Fruit fly (Drosophila melanogaster) whole organism, adult: Measurements from ENCODE around the gene mRpS26.
A peak's percentile ranks its signal among the peaks of the same experiment; 100 is the strongest.

Experiments
- CG11617 ChIP-seq: fragments of 200-800 bp; sonication (Bioruptor generic); optimal IDR thresholded peaks from 2 replicates; lab custom pipeline; 2017; ENCODE audit warnings: mild to moderate bottlenecking, missing biosample characterization, missing genetic modification reagents, missing genetic modification characterization
- CG12768 ChIP-seq: fragments of 200-800 bp; sonication (Bioruptor generic); optimal IDR thresholded peaks from 2 replicates; lab custom pipeline; 2017; ENCODE audit warnings: missing biosample characterization, missing genetic modification characterization, mild to moderate bottlenecking, moderate library complexity, missing genetic modification reagents
- CG14711 ChIP-seq: fragments of 200-800 bp; sonication (Bioruptor generic); optimal IDR thresholded peaks from 2 replicates; lab custom pipeline; 2018; ENCODE audit warnings: missing biosample characterization, mild to moderate bottlenecking, missing genetic modification characterization, moderate library complexity
- CG1620 ChIP-seq: fragments of 200-800 bp; sonication (Bioruptor generic); optimal IDR thresholded peaks from 2 replicates; lab custom pipeline; 2016; ENCODE audit warnings: missing biosample characterization, missing genetic modification characterization
- CG33017 ChIP-seq: fragments of 200-800 bp; sonication (Bioruptor generic); optimal IDR thresholded peaks from 2 replicates; lab custom pipeline; 2018; ENCODE audit warnings: missing biosample characterization, mild to moderate bottlenecking, missing genetic modification characterization, moderate library complexity
- CG5204 ChIP-seq: fragments of 200-800 bp; sonication (Bioruptor generic); optimal IDR thresholded peaks from 2 replicates; lab custom pipeline; 2016; ENCODE audit warnings: missing biosample characterization, missing genetic modification characterization
- CG7045 ChIP-seq: fragments of 200-800 bp; sonication (Bioruptor generic); optimal IDR thresholded peaks from 2 replicates; lab custom pipeline; 2017; ENCODE audit warnings: missing biosample characterization, mild to moderate bottlenecking, missing genetic modification characterization
- CG7101 ChIP-seq: fragments of 200-800 bp; sonication (Bioruptor generic); optimal IDR thresholded peaks from 2 replicates; lab custom pipeline; 2018; ENCODE audit warnings: missing biosample characterization, mild to moderate bottlenecking, missing genetic modification characterization, moderate library complexity
- Clk ChIP-seq: fragments of 200-800 bp; sonication (Bioruptor generic); optimal IDR thresholded peaks from 2 replicates; lab custom pipeline; 2017; ENCODE audit warnings: missing biosample characterization, missing genetic modification characterization
- Crg-1 ChIP-seq: fragments of 200-800 bp; sonication (Bioruptor generic); optimal IDR thresholded peaks from 2 replicates; lab custom pipeline; 2016; ENCODE audit warnings: missing biosample characterization, missing genetic modification characterization
- Hr96 ChIP-seq: fragments of 200-800 bp; sonication (Bioruptor generic); optimal IDR thresholded peaks from 2 replicates; lab custom pipeline; 2016; ENCODE audit warnings: missing biosample characterization, missing genetic modification characterization
- Mnt ChIP-seq: fragments of 200-800 bp; sonication (Bioruptor generic); optimal IDR thresholded peaks from 2 replicates; lab custom pipeline; 2016; ENCODE audit warnings: missing biosample characterization, mild to moderate bottlenecking, missing genetic modification characterization
- bab1 ChIP-seq: fragments of 200-800 bp; sonication (Bioruptor generic); optimal IDR thresholded peaks from 3 replicates; lab custom pipeline; 2019; ENCODE audit warnings: missing biosample characterization, mild to moderate bottlenecking, missing genetic modification characterization, moderate library complexity
- cic ChIP-seq: fragments of 200-800 bp; sonication (Bioruptor generic); optimal IDR thresholded peaks from 2 replicates; lab custom pipeline; 2017; ENCODE audit warnings: missing biosample characterization, mild to moderate bottlenecking, missing genetic modification characterization, moderate library complexity
- cnc ChIP-seq, 2 experiments: fragments of >200 bp; optimal IDR thresholded peaks; 2 replicates each; lab custom pipeline; 2017
- kay ChIP-seq: fragments of 200-800 bp; sonication (Bioruptor generic); peaks from one replicate; lab custom pipeline; 2016; ENCODE audit warnings: missing biosample characterization, missing genetic modification characterization, borderline replicate concordance
- ovo ChIP-seq: fragments of 200-800 bp; sonication (Bioruptor generic); optimal IDR thresholded peaks from 2 replicates; lab custom pipeline; 2016; ENCODE audit warnings: missing biosample characterization, missing genetic modification characterization
- pad ChIP-seq: fragments of 200-800 bp; sonication (Bioruptor generic); optimal IDR thresholded peaks from 3 replicates; lab custom pipeline; 2017; ENCODE audit warnings: missing biosample characterization, missing genetic modification characterization, mild to moderate bottlenecking, moderate library complexity, missing genetic modification reagents
- tj ChIP-seq: fragments of 200-800 bp; sonication (Bioruptor generic); optimal IDR thresholded peaks from 3 replicates; lab custom pipeline; 2017; ENCODE audit warnings: missing biosample characterization, mild to moderate bottlenecking, missing genetic modification characterization, moderate library complexity
- toe ChIP-seq: fragments of 200-800 bp; sonication (Bioruptor generic); optimal IDR thresholded peaks from 2 replicates; lab custom pipeline; 2016; ENCODE audit warnings: missing biosample characterization, missing genetic modification characterization

The mRpS26 gene

DNA sequence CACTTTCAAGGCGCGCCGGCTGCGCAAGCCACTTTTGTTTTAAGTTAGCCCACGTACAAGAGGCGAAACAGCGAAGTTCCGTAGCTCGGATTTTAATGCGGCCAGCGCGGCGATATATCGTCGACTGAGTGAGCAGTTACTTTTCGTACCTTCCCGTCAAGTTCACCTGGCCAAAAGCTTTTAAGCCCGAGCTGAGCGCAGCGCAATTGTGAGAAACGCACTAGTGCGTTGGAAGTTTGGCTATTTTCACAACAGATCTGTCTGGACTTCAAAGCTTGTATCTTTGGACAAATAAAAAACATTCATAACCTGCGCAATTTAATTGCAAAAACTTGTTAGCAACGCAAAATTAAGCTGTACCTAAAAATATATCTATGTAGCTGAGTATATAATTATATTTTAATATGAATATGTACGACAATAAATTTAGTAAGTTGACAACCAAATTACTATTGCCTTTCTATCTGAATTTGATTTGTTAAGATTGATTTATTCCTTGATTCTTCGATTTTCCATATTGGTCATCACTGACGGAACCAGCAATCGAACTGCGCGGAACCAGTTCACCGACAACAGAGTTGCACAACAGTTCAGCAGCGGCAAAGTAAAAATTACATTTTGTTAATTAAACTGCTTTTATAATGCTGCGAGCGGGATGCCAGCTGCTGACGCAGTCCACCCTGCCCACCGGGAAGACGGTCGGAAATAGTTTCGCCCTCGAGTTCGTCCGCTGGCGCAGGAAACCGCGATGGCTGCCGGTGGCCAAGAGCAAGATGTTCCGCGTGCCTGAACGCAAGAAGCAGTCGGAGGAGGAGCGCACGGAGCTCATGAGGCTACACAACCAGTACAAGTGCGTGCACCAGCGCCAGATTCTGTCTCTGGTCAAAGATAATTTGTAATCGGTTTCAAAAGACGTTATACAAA, at the start of gene mRpS26, which contains the start of gene CG13698:
mRpS26 (plus strand) TSS at position 559 of the 924 bp plus-strand sequence.
CG13698 (minus strand) TSS at position 129 of the 924 bp plus-strand sequence.
- TF ChIP-seq CG12768 (GFP tag; lab: Kevin White, UChicago) (peak; percentile 89), CG14711 (tag; lab: Kevin White, UChicago) (peak; percentile 78), Crg-1 (peak; percentile 46), kay (GFP tag; lab: Kevin White, UChicago) (no peak), Mnt (GFP tag; lab: Kevin White, UChicago) (peak; percentile 22), CG1620 (GFP tag; lab: Kevin White, UChicago) (peak; percentile 58), CG5204 (no peak), CG33017 (tag; lab: Kevin White, UChicago) (peak; percentile 80), tj (peak; percentile 92), pad (peak; percentile 59), CG7101 (tag; lab: Kevin White, UChicago) (peak; percentile 79), Hr96 (GFP tag; lab: Kevin White, UChicago) (no peak), cic (GFP tag; lab: Kevin White, UChicago) (no peak), ovo (peak; percentile 15), Clk (GFP tag; lab: Kevin White, UChicago) (peak; percentile 34), CG7045 (GFP tag; lab: Kevin White, UChicago) (peak; percentile 82), CG11617 (GFP tag; lab: Kevin White, UChicago) (peak; percentile 81), toe (GFP tag; lab: Kevin White, UChicago) (peak; percentile 73), cnc (optimal IDR thresholded peaks at IDR 0.05; lab: Kevin White, UChicago) (no peak), bab1 (peak; percentile 66)

- TF ChIP-seq tj (peak; percentile 29), Clk (GFP tag; lab: Kevin White, UChicago) (no peak), CG11617 (GFP tag; lab: Kevin White, UChicago) (no peak), bab1 (no peak), CG12768 (GFP tag; lab: Kevin White, UChicago) (no peak), kay (GFP tag; lab: Kevin White, UChicago) (peak; percentile 47), CG14711 (tag; lab: Kevin White, UChicago) (no peak), cic (GFP tag; lab: Kevin White, UChicago) (no peak)
Observed at dm6 chr3L:18057033-18057432, 49.3 kb upstream of the mRpS26 start.

DNA sequence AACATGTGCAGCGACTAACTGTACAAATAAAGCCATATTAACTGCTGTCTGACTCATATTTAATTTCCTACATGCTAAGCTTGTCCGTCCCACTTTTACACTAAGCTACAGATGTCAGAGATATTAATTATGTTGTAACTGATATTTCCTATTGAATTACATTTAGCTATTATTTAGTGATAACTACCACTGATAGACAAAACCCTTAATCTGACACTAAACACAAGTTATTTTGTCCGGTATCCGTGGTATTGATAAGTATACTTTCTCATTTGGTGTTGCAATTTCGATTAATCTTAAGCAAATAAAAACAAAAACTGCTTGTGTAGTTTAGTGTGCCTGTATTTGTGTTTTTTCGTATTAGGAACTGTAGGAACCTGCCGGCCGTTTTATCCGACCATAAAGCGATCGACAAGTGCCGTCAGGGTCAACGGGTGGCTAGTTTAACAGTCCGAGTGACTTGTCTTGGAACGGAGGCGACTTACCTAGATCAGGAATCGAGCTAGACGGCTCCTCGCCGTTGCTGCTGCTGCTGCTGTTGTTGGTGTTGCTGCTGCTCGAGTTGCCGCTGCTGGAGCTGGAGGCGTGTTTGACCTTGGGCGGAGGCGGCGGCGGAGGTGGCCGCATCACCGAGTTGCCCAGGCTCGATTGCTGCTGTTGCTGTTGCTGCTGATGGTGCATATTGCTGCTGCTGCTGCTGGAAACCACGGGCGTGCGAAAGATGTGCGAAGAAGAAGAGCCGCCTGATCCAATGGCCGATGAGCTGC, 48.4 kb upstream of the mRpS26 start:
- TF ChIP-seq CG12768 (GFP tag; lab: Kevin White, UChicago) (no peak), Hr96 (GFP tag; lab: Kevin White, UChicago) (no peak), CG1620 (GFP tag; lab: Kevin White, UChicago) (no peak), CG7101 (tag; lab: Kevin White, UChicago) (no peak), cic (GFP tag; lab: Kevin White, UChicago) (no peak), bab1 (no peak), Crg-1 (no peak), toe (GFP tag; lab: Kevin White, UChicago) (no peak), CG14711 (tag; lab: Kevin White, UChicago) (no peak), CG11617 (GFP tag; lab: Kevin White, UChicago) (no peak), CG33017 (tag; lab: Kevin White, UChicago) (no peak), pad (no peak), Mnt (GFP tag; lab: Kevin White, UChicago) (no peak), CG7045 (GFP tag; lab: Kevin White, UChicago) (no peak), cnc (optimal IDR thresholded peaks at IDR 0.05; lab: Kevin White, UChicago) (no peak), tj (no peak), kay (GFP tag; lab: Kevin White, UChicago) (no peak), ovo (no peak), CG5204 (no peak), Clk (GFP tag; lab: Kevin White, UChicago) (no peak)

- TF ChIP-seq CG7101 (tag; lab: Kevin White, UChicago) (no peak), CG7045 (GFP tag; lab: Kevin White, UChicago) (no peak), Mnt (GFP tag; lab: Kevin White, UChicago) (no peak), Clk (GFP tag; lab: Kevin White, UChicago) (no peak), kay (GFP tag; lab: Kevin White, UChicago) (no peak), Crg-1 (no peak), tj (no peak), CG11617 (GFP tag; lab: Kevin White, UChicago) (no peak)
Observed at dm6 chr3L:18061240-18061639, 45.1 kb upstream of the mRpS26 start.

DNA sequence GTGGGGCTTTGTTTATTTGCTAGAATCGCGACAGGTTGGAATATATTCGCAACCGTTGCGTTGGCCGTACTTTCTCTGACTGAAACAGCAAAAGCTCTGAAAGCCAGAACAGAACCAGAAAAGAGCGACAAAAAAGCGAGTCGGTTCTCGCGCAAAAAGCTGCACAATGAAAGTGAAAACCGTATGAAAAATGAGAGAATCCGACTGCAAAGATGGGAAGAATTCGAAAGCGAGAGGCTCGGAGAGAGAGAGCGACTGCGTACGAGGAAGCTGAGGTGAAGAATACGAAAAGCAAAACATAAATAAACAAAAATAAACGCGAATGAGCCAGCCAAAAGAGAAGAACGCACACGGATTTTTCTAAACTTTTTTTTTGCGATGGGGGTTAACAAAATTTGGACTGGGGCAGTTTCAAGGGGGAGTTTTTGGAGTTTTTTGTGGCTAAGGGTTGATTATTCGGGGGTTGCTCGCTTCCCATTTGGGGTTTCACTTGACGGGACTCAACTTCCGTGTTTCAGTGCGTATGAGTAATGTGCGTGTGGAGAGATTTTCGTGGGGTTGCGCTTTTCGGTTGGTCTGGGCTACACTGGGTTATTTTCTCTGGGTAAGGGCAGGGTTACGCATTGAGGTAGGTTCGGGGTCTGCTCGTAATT, 44.5 kb upstream of the mRpS26 start:
- TF ChIP-seq CG7045 (GFP tag; lab: Kevin White, UChicago): peak; percentile 22
- no peak for TF ChIP-seq Clk (GFP tag; lab: Kevin White, UChicago)
- TF ChIP-seq CG5204: no peak
- TF ChIP-seq Mnt (GFP tag; lab: Kevin White, UChicago): no peak
- TF ChIP-seq CG12768 (GFP tag; lab: Kevin White, UChicago): no peak
- TF ChIP-seq cnc (optimal IDR thresholded peaks at IDR 0.05; lab: Kevin White, UChicago): no peak
- TF ChIP-seq CG7101 (tag; lab: Kevin White, UChicago): no peak
- peak; percentile 60 for TF ChIP-seq CG33017 (tag; lab: Kevin White, UChicago)
- no peak for TF ChIP-seq Crg-1
- TF ChIP-seq CG1620 (GFP tag; lab: Kevin White, UChicago): no peak
- TF ChIP-seq CG11617 (GFP tag; lab: Kevin White, UChicago): no peak
- peak; percentile 38 for TF ChIP-seq cic (GFP tag; lab: Kevin White, UChicago)
- TF ChIP-seq tj: no peak
- no peak for TF ChIP-seq toe (GFP tag; lab: Kevin White, UChicago)
- no peak for TF ChIP-seq bab1
- TF ChIP-seq ovo: no peak
- TF ChIP-seq pad: no peak
- peak; percentile 18 for TF ChIP-seq kay (GFP tag; lab: Kevin White, UChicago)
- TF ChIP-seq CG14711 (tag; lab: Kevin White, UChicago): peak; percentile 7
